Fruit fly (Drosophila melanogaster): ENCODE data around the gene SMC1.

Gene SMC1

DNA sequence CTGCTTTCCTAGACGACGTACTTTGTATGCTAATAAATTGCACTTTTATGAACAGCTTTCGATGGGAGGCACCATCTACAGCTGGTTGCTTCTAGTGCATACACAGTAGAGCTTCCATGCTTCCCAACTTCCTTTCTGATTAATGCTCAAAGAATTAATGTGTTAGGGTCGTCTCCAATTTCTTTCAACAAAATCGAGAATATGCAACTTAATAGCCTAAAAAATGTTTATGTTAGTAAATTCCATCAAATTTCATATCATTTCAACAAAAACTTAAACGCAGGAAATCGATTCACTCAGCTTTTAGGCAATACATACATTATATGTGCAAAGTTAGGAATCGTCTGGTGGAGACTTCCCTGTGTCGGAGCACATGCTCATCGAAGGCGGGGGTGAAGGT, 34.0 kb upstream of the SMC1 start (continued):
- TF ChIP-seq CG8632 (GFP tag; optimal IDR thresholded peaks at IDR 0.05): no peak
- no peak for TF ChIP-seq vri (GFP tag; optimal IDR thresholded peaks at IDR 0.05)
- peak; percentile 48 to 50 for TF ChIP-seq salr (GFP tag; optimal IDR thresholded peaks at IDR 0.05)
- TF ChIP-seq CG3032 (tag; optimal IDR thresholded peaks at IDR 0.05): peak; percentile 47
- no peak for TF ChIP-seq CG6163 (GFP tag; IDR thresholded peaks at IDR 0.05)
- TF ChIP-seq CG31627 (GFP tag; optimal IDR thresholded peaks at IDR 0.05): no peak
- no peak for TF ChIP-seq fd85E (GFP tag; optimal IDR thresholded peaks at IDR 0.05)

DNA sequence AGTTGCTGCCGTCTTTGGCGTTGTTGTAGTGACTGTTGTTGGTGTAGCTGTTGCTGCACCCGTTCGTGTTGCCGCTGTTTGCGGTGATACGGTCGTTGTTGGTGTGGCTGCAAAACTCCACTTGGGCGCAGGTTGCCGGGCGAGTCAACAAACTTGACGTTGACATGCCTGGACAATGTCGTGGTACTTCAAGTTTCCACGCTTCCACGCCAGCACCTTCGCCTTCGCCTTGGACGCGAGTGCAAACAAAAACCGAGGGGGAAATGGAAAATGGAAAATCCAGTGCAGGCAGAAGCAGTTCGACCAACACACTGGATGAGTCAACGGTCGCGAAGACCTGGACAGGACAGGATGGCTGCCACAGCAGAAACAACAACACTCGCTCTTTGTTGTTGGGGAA, 33.4 kb upstream of the SMC1 start:
- no peak for TF ChIP-seq CG3919 (GFP tag; optimal IDR thresholded peaks at IDR 0.05)
- TF ChIP-seq Sox15 (GFP tag; optimal IDR thresholded peaks at IDR 0.05): no peak
- TF ChIP-seq CG11902 (GFP tag; optimal IDR thresholded peaks at IDR 0.05): no peak
- no peak for TF ChIP-seq CG1621 (tag; optimal IDR thresholded peaks at IDR 0.05)
- TF ChIP-seq lz (GFP tag; optimal IDR thresholded peaks at IDR 0.05): no peak
- no peak for TF ChIP-seq CG11762 (GFP tag; optimal IDR thresholded peaks at IDR 0.05; ENCODE audit: insufficient read depth)
- no peak for TF ChIP-seq CG4318 (GFP tag; optimal IDR thresholded peaks at IDR 0.05)

DNA sequence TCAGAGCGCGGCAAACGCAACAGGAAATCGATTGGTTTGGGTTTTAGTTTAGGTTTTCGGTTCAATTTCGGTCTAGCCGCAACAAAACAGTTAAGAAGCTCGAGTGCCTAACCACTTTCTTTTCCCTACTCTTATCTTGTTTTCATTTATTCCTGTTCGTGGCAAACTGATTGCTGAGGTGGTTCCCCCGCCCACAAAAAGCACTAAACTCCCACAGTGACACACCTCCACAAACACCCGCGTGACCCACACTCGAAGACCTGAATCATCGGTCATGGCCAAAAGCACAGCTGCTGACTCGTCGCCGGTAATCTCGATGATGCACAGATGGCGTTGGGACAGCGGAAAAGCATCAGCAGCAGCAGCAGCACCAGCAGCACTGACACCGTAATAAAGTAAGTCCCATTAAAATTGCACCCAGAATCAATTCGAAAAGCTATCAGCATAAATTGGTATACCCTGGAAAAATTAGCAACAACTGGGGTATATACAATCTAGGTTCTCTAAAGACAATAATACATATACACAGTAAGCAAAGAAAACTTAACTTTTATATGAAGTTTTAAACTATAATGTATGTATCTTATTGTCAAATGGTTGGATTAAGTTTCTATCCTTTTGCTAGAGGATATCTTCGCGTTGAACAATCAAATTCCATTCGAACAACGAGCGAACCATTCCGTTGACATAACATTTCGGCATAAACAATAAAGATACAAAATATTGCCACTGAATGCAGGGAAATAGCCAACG, 32.2 kb upstream of the SMC1 start:
- peak; percentile 27 for TF ChIP-seq OdsH (GFP tag; optimal IDR thresholded peaks at IDR 0.05)
- no peak for TF ChIP-seq CG8632 (GFP tag; optimal IDR thresholded peaks at IDR 0.05)
- no peak for TF ChIP-seq CG6808 (GFP tag; optimal IDR thresholded peaks at IDR 0.05)
- peak; percentile 35 for TF ChIP-seq Sox14 (GFP tag; optimal IDR thresholded peaks at IDR 0.05)
- TF ChIP-seq eg (GFP tag; IDR thresholded peaks at IDR 0.05): peak; percentile 44; the same call in 2 of the 3 replicates
- peak; percentile 41 for TF ChIP-seq achi (GFP tag; optimal IDR thresholded peaks at IDR 0.05)
- TF ChIP-seq CG32006 (GFP tag; optimal IDR thresholded peaks at IDR 0.05): peak; percentile 58
- TF ChIP-seq spab (GFP tag; optimal IDR thresholded peaks at IDR 0.05): no peak
- no peak for TF ChIP-seq CG8319 (GFP tag; optimal IDR thresholded peaks at IDR 0.05)
- TF ChIP-seq Sox15 (GFP tag; optimal IDR thresholded peaks at IDR 0.05): no peak
- peak; percentile 40 for TF ChIP-seq CG31627 (GFP tag; optimal IDR thresholded peaks at IDR 0.05)
- TF ChIP-seq lz (GFP tag; optimal IDR thresholded peaks at IDR 0.05): no peak
- TF ChIP-seq CG8119 (GFP tag; IDR thresholded peaks at IDR 0.05): no peak
- no peak for TF ChIP-seq CG11294 (GFP tag; IDR thresholded peaks at IDR 0.05)
- TF ChIP-seq cyc (GFP tag; optimal IDR thresholded peaks at IDR 0.05): peak; percentile 33
- TF ChIP-seq pdm3 (GFP tag; optimal IDR thresholded peaks at IDR 0.05): peak; percentile 47
- no peak for TF ChIP-seq CG6163 (GFP tag; IDR thresholded peaks at IDR 0.05)
- peak; percentile 12 for TF ChIP-seq Ets96B (tag; optimal IDR thresholded peaks at IDR 0.05)
- no peak for TF ChIP-seq fkh (GFP tag; optimal IDR thresholded peaks at IDR 0.05)
- TF ChIP-seq salr (GFP tag; optimal IDR thresholded peaks at IDR 0.05): no peak
- TF ChIP-seq CG7368 (GFP tag; optimal IDR thresholded peaks at IDR 0.05): no peak
- peak; percentile 10 for TF ChIP-seq CG3919 (GFP tag; optimal IDR thresholded peaks at IDR 0.05)
- no peak for TF ChIP-seq CG16779 (tag; optimal IDR thresholded peaks at IDR 0.05)
- TF ChIP-seq fd59A (GFP tag; optimal IDR thresholded peaks at IDR 0.05): no peak
- no peak for TF ChIP-seq Lpt (GFP tag; optimal IDR thresholded peaks at IDR 0.05)
- TF ChIP-seq Smox (GFP tag; optimal IDR thresholded peaks at IDR 0.05): peak; percentile 26
- TF ChIP-seq CG34406 (GFP tag; optimal IDR thresholded peaks at IDR 0.05): no peak
- no peak for TF ChIP-seq CG6854 (GFP tag; optimal IDR thresholded peaks at IDR 0.05)
- TF ChIP-seq vri (GFP tag; optimal IDR thresholded peaks at IDR 0.05): no peak
- TF ChIP-seq CG10669 (GFP tag; optimal IDR thresholded peaks at IDR 0.05): no peak
- TF ChIP-seq Hr4 (GFP tag; optimal IDR thresholded peaks at IDR 0.05): peak; percentile 25
- TF ChIP-seq CG11902 (GFP tag; optimal IDR thresholded peaks at IDR 0.05): no peak
- no peak for TF ChIP-seq dsx (GFP tag; optimal IDR thresholded peaks at IDR 0.05; ENCODE audit: poor library complexity, severe bottlenecking)
- TF ChIP-seq CG4318 (GFP tag; optimal IDR thresholded peaks at IDR 0.05): no peak
- TF ChIP-seq CG6276 (GFP tag; optimal IDR thresholded peaks at IDR 0.05): no peak
- peak; percentile 53 for TF ChIP-seq Hr39 (GFP tag; optimal IDR thresholded peaks at IDR 0.05)
- TF ChIP-seq Sox102F (GFP tag; optimal IDR thresholded peaks at IDR 0.05): peak; percentile 14
- TF ChIP-seq CG10631 (GFP tag; optimal IDR thresholded peaks at IDR 0.05): no peak
- no peak for TF ChIP-seq Hr38 (GFP tag; optimal IDR thresholded peaks at IDR 0.05)
- no peak for TF ChIP-seq CG1621 (tag; optimal IDR thresholded peaks at IDR 0.05)
- peak; percentile 0 for TF ChIP-seq Eip75B (GFP tag; optimal IDR thresholded peaks at IDR 0.05)
- peak; percentile 30 for TF ChIP-seq esn (GFP tag; optimal IDR thresholded peaks at IDR 0.05)

All from whole organism, prepupa.